Fruit fly (Drosophila melanogaster): Measurements from ENCODE around the gene CG32301.
A peak's percentile ranks its signal among the peaks of the same experiment; 100 is the strongest.

CG32301 gene

DNA sequence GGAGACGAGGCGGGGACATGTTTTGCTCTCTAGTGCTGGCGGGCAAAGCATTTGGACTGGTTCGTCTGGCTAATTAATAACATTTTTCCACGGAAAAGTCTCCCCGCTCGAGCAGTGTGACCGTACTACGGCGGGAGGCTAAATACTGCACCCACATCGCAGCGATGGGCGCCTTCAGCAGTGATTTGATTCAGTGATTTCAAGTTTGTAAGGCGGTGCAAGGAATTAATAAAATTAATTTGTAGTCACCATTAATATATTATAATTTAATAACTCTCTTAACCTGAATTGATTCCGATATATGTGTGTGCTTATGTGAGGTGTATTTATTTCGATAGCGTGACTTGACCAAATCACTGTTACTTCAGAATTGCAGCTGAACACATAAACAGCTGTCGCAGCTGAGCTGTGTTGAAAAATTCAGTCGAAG is 18.3 kb downstream of the CG32301 start, which contains the start of the genes oxt and CG13807 (continued):
- TF ChIP-seq Lpt (GFP tag; optimal IDR thresholded peaks at IDR 0.05) (peak; percentile 70), dac (GFP tag; optimal IDR thresholded peaks at IDR 0.05) (peak; percentile 79), acj6 (GFP tag; optimal IDR thresholded peaks at IDR 0.05) (peak; percentile 89), CG34406 (GFP tag; optimal IDR thresholded peaks at IDR 0.05) (peak; percentile 86), fkh (GFP tag; optimal IDR thresholded peaks at IDR 0.05) (peak; percentile 95), CG6808 (GFP tag; optimal IDR thresholded peaks at IDR 0.05) (peak; percentile 74), Sox14 (GFP tag; optimal IDR thresholded peaks at IDR 0.05) (peak; percentile 85), ss (GFP tag; optimal IDR thresholded peaks at IDR 0.05) (peak in 1 of 2 experiments; percentile 80), Ets96B (tag; optimal IDR thresholded peaks at IDR 0.05) (peak; percentile 78), Blimp-1 (GFP tag; optimal IDR thresholded peaks at IDR 0.05) (peak; percentile 29), CG3032 (tag; optimal IDR thresholded peaks at IDR 0.05) (peak; percentile 91), CG10669 (GFP tag; optimal IDR thresholded peaks at IDR 0.05) (peak; percentile 76), svp (GFP tag) (peak; percentile 93), Sox15 (GFP tag; optimal IDR thresholded peaks at IDR 0.05) (peak; percentile 85), Ets21C (GFP tag; optimal IDR thresholded peaks at IDR 0.05) (peak; percentile 78), Eip78C (GFP tag) (peak; percentile 96), CG8319 (GFP tag; optimal IDR thresholded peaks at IDR 0.05) (peak; percentile 80), CG1621 (tag; optimal IDR thresholded peaks at IDR 0.05) (peak; percentile 81)

- TF ChIP-seq eg (GFP tag; IDR thresholded peaks at IDR 0.05), result peak; percentile 36; the same call in 1 of the 3 replicates
- no peak for TF ChIP-seq CG9139 (GFP tag; optimal IDR thresholded peaks at IDR 0.05)
- peak; percentile 26 for TF ChIP-seq svp (GFP tag)
- TF ChIP-seq CG31627 (GFP tag; optimal IDR thresholded peaks at IDR 0.05), result peak; percentile 18
- TF ChIP-seq fd85E (GFP tag; optimal IDR thresholded peaks at IDR 0.05), result no peak
- peak; percentile 30 for TF ChIP-seq lz (GFP tag; optimal IDR thresholded peaks at IDR 0.05)
- TF ChIP-seq fkh (GFP tag; optimal IDR thresholded peaks at IDR 0.05), result peak; percentile 67
- no peak for TF ChIP-seq topi (GFP tag; optimal IDR thresholded peaks at IDR 0.05)
- TF ChIP-seq Hr39 (GFP tag; optimal IDR thresholded peaks at IDR 0.05), result peak; percentile 25
- TF ChIP-seq Eip75B (GFP tag; optimal IDR thresholded peaks at IDR 0.05), result no peak
- TF ChIP-seq esn (GFP tag; optimal IDR thresholded peaks at IDR 0.05), result peak; percentile 15
- peak; percentile 87 for TF ChIP-seq Sox14 (GFP tag; optimal IDR thresholded peaks at IDR 0.05)
- no peak for TF ChIP-seq dsx (GFP tag; optimal IDR thresholded peaks at IDR 0.05; ENCODE audit: poor library complexity, severe bottlenecking)
- TF ChIP-seq cyc (GFP tag; optimal IDR thresholded peaks at IDR 0.05), result peak; percentile 2
Measured at dm6 chr3L:2265692-2266444, 21.6 kb downstream of the CG32301 start, which contains the start of the genes ecd and CG13806. TSS of gene ecd (minus strand) at chr3L:2265857. TSS of gene CG13806 (plus strand) at chr3L:2266394.

DNA sequence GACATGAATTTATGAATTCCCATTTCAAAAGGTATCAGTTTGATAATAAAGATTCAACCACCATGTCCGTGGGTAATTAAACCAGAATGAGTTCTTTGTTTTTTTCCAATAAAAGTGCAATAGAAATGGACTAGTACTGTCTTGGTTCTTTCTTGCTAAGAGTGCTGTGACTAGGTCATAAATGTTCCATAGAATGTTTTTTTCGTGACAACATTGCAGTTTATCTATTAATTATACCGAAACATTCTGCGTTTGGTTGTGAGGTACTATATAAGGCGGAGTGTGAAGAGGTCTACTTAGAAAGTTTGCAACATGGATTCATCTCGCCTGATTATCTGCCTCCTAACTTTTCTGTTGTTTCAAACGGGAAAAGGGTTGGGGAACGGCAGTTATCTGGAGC is 23.3 kb downstream of the CG32301 start, which contains the start of gene obst-I:
Gene obst-I, plus strand, starts transcription at position 301 of the 400 bp plus-strand sequence.
- TF ChIP-seq esn (GFP tag; optimal IDR thresholded peaks at IDR 0.05) (no peak), Blimp-1 (GFP tag; optimal IDR thresholded peaks at IDR 0.05) (no peak), CG3919 (GFP tag; optimal IDR thresholded peaks at IDR 0.05) (no peak), CG10669 (GFP tag; optimal IDR thresholded peaks at IDR 0.05) (no peak), Hr4 (GFP tag; optimal IDR thresholded peaks at IDR 0.05) (no peak), CG4318 (GFP tag; optimal IDR thresholded peaks at IDR 0.05) (no peak), pdm3 (GFP tag; optimal IDR thresholded peaks at IDR 0.05) (no peak), Met (GFP tag; optimal IDR thresholded peaks at IDR 0.05) (no peak), CG11294 (GFP tag; IDR thresholded peaks at IDR 0.05) (no peak), Eip93F (GFP tag; optimal IDR thresholded peaks at IDR 0.05) (no peak), Smox (GFP tag; optimal IDR thresholded peaks at IDR 0.05) (no peak), CG3032 (tag; optimal IDR thresholded peaks at IDR 0.05) (no peak), CG8632 (GFP tag; optimal IDR thresholded peaks at IDR 0.05) (no peak), dac (GFP tag; optimal IDR thresholded peaks at IDR 0.05) (no peak), CG32006 (GFP tag; optimal IDR thresholded peaks at IDR 0.05) (no peak), CG8319 (GFP tag; optimal IDR thresholded peaks at IDR 0.05) (no peak), CG6276 (GFP tag; optimal IDR thresholded peaks at IDR 0.05) (no peak)
